Fruit fly (Drosophila melanogaster) whole organism, embryonic: Measurements from ENCODE around the gene Dbp73D.

Experiments
- Adf1 ChIP-seq: fragments of 200-800 bp; sonication (Bioruptor generic); IDR thresholded peaks from 2 replicates; pipeline ENCODE4 v1.3.6; 2022; ENCODE audit warnings: missing biosample characterization, missing genetic modification characterization
- BtbVII ChIP-seq: fragments of 200-800 bp; sonication (Bioruptor generic); optimal IDR thresholded peaks from 3 replicates; lab custom pipeline; 2017; ENCODE audit warnings: missing biosample characterization, mild to moderate bottlenecking, missing genetic modification characterization
- C15 ChIP-seq: fragments of 200-800 bp; sonication (Bioruptor generic); IDR thresholded peaks from 3 replicates; pipeline ENCODE4 v1.3.6; 2022; ENCODE audit warnings: missing biosample characterization, missing genetic modification characterization
- CG10209 ChIP-seq: fragments of 200-800 bp; sonication (Bioruptor generic); optimal IDR thresholded peaks from 3 replicates; lab custom pipeline; 2017; ENCODE audit warnings: missing biosample characterization, mild to moderate bottlenecking, missing genetic modification characterization, missing genetic modification reagents
- CG11247 ChIP-seq: fragments of 200-800 bp; sonication (Bioruptor generic); IDR thresholded peaks from 2 replicates; pipeline ENCODE4 v1.3.6; 2022; ENCODE audit warnings: missing biosample characterization, missing genetic modification characterization
- CG11456 ChIP-seq: fragments of 200-800 bp; sonication (Bioruptor generic); IDR thresholded peaks from 3 replicates; pipeline ENCODE4 v1.3.6; 2022; ENCODE audit warnings: missing biosample characterization, missing genetic modification characterization
- CG15514 ChIP-seq: fragments of 200-800 bp; sonication (Bioruptor generic); optimal IDR thresholded peaks from 3 replicates; lab custom pipeline; 2017; ENCODE audit warnings: missing biosample characterization, missing genetic modification characterization, mild to moderate bottlenecking, moderate library complexity, missing genetic modification reagents
- CG16863 ChIP-seq: fragments of 200-800 bp; sonication (Bioruptor generic); optimal IDR thresholded peaks from 3 replicates; lab custom pipeline; 2016; ENCODE audit warnings: missing biosample characterization, missing genetic modification characterization
- CG3065 ChIP-seq: fragments of 200-800 bp; sonication (Bioruptor generic); optimal IDR thresholded peaks from 2 replicates; lab custom pipeline; 2016; ENCODE audit warnings: missing biosample characterization, missing genetic modification characterization
- CG3281 ChIP-seq: fragments of 200-800 bp; sonication (Bioruptor generic); optimal IDR thresholded peaks from 3 replicates; lab custom pipeline; 2017; ENCODE audit warnings: missing biosample characterization, mild to moderate bottlenecking, missing genetic modification characterization
- CG34422 ChIP-seq: fragments of 200-800 bp; sonication (Bioruptor generic); IDR thresholded peaks from 3 replicates; pipeline ENCODE4 v1.3.6; 2022; ENCODE audit warnings: missing biosample characterization, missing genetic modification characterization
- CG4707 ChIP-seq: fragments of 200-800 bp; sonication (Bioruptor generic); optimal IDR thresholded peaks from 2 replicates; lab custom pipeline; 2018; ENCODE audit warnings: missing biosample characterization, mild to moderate bottlenecking, missing genetic modification characterization, moderate library complexity
- CG5953 ChIP-seq: fragments of 200-800 bp; sonication (Bioruptor generic); IDR thresholded peaks from 2 replicates; pipeline ENCODE4 v1.3.6; 2022; ENCODE audit warnings: missing biosample characterization, missing genetic modification characterization
- CG7786 ChIP-seq: fragments of 200-800 bp; sonication (Bioruptor generic); optimal IDR thresholded peaks from 2 replicates; lab custom pipeline; 2016; ENCODE audit warnings: missing biosample characterization, missing genetic modification characterization
- CG8924 ChIP-seq: fragments of 200-800 bp; optimal IDR thresholded peaks from 3 replicates; lab custom pipeline; 2019; ENCODE audit warnings: missing biosample characterization, mild to moderate bottlenecking, missing genetic modification characterization, moderate library complexity
- CG9215 ChIP-seq: fragments of 200-800 bp; sonication (Bioruptor generic); IDR thresholded peaks from 2 replicates; pipeline ENCODE4 v1.3.6; 2022; ENCODE audit warnings: missing biosample characterization, missing genetic modification characterization
- CG9437 ChIP-seq: fragments of 200-800 bp; sonication (Bioruptor generic); optimal IDR thresholded peaks from 2 replicates; lab custom pipeline; 2018; ENCODE audit warnings: missing biosample characterization, mild to moderate bottlenecking, missing genetic modification characterization
- Chrac-16 ChIP-seq: fragments of 200-800 bp; sonication (Bioruptor generic); optimal IDR thresholded peaks from 3 replicates; lab custom pipeline; 2016; ENCODE audit warnings: missing biosample characterization, missing genetic modification characterization
- CkIIα-i1 ChIP-seq: fragments of 200-800 bp; sonication (Bioruptor generic); IDR thresholded peaks from 2 replicates; pipeline ENCODE4 v1.3.6; 2022; ENCODE audit warnings: missing biosample characterization, missing genetic modification characterization
- D ChIP-seq, 2 experiments: fragments of 200-800 bp in 1 of 2; fragments of >200 bp in 1 of 2; sonication (Bioruptor generic) in 1 of 2; optimal IDR thresholded peaks; 2 replicates in 1 of 2; 3 replicates in 1 of 2; lab custom pipeline; 2017; ENCODE audit warnings: mild to moderate bottlenecking in 1 of 2, missing biosample characterization in 1 of 2, missing genetic modification characterization in 1 of 2, missing genetic modification reagents in 1 of 2
- Dip3 ChIP-seq: fragments of 200-800 bp; sonication (Bioruptor generic); optimal IDR thresholded peaks from 3 replicates; lab custom pipeline; 2016; ENCODE audit warnings: missing biosample characterization, missing genetic modification characterization
- E2f2 ChIP-seq: fragments of 200-800 bp; sonication (Bioruptor generic); IDR thresholded peaks from 2 replicates; pipeline ENCODE4 v1.3.6; 2022; ENCODE audit warnings: missing biosample characterization, missing genetic modification characterization
- Gug ChIP-seq: fragments of 200-800 bp; sonication (Bioruptor generic); IDR thresholded peaks from 4 replicates; pipeline ENCODE4 v1.3.6; 2022; ENCODE audit warnings: missing biosample characterization, missing genetic modification characterization
- MESR4 ChIP-seq: fragments of 200-800 bp; sonication (Bioruptor generic); optimal IDR thresholded peaks from 2 replicates; lab custom pipeline; 2018; ENCODE audit warnings: missing biosample characterization, mild to moderate bottlenecking, missing genetic modification characterization, moderate library complexity
- Max ChIP-seq: fragments of 200-800 bp; sonication (Bioruptor generic); optimal IDR thresholded peaks from 2 replicates; lab custom pipeline; 2016; ENCODE audit warnings: missing biosample characterization, mild to moderate bottlenecking, missing genetic modification characterization
- Mrtf ChIP-seq: fragments of 200-800 bp; sonication (Bioruptor generic); IDR thresholded peaks from 3 replicates; pipeline ENCODE4 v1.3.6; 2022; ENCODE audit warnings: missing biosample characterization, missing genetic modification characterization
- Sox102F ChIP-seq: fragments of 200-800 bp; sonication (Bioruptor generic); optimal IDR thresholded peaks from 2 replicates; lab custom pipeline; 2018; ENCODE audit warnings: missing biosample characterization, mild to moderate bottlenecking, missing genetic modification characterization, moderate library complexity
- Sry-β ChIP-seq: fragments of 200-800 bp; sonication (Bioruptor generic); optimal IDR thresholded peaks from 2 replicates; lab custom pipeline; 2018; ENCODE audit warnings: missing biosample characterization, mild to moderate bottlenecking, missing genetic modification characterization, moderate library complexity
- Xrp1 ChIP-seq: fragments of 200-800 bp; sonication (Bioruptor generic); IDR thresholded peaks from 2 replicates; pipeline ENCODE4 v1.3.6; 2022; ENCODE audit warnings: missing biosample characterization, missing genetic modification characterization
- YL-1 ChIP-seq: fragments of 200-800 bp; sonication (Bioruptor generic); optimal IDR thresholded peaks from 3 replicates; lab custom pipeline; 2017; ENCODE audit warnings: missing biosample characterization, mild to moderate bottlenecking, missing genetic modification characterization
- al ChIP-seq: fragments of 200-800 bp; sonication (Bioruptor generic); IDR thresholded peaks from 2 replicates; pipeline ENCODE4 v1.3.6; 2022; ENCODE audit warnings: missing biosample characterization, missing genetic modification characterization
- aop ChIP-seq: fragments of 200-800 bp; sonication (Bioruptor generic); IDR thresholded peaks from 2 replicates; pipeline ENCODE4 v1.3.6; 2022; ENCODE audit warnings: missing biosample characterization, missing genetic modification characterization
- ap ChIP-seq: fragments of 200-800 bp; sonication (Bioruptor generic); IDR thresholded peaks from 2 replicates; pipeline ENCODE4 v1.3.6; 2022; ENCODE audit warnings: missing biosample characterization, missing genetic modification characterization
- chif ChIP-seq, 2 experiments: fragments of 200-800 bp; sonication (Bioruptor generic); optimal IDR thresholded peaks; 3 replicates each; lab custom pipeline; 2016; ENCODE audit warnings: missing biosample characterization in 2 of 2, missing genetic modification characterization in 2 of 2
- chm ChIP-seq: fragments of 200-800 bp; sonication (Bioruptor generic); IDR thresholded peaks from 2 replicates; pipeline ENCODE4 v1.3.6; 2022; ENCODE audit warnings: missing biosample characterization, missing genetic modification characterization
- disco-r ChIP-seq: fragments of 200-800 bp; sonication (Bioruptor generic); optimal IDR thresholded peaks from 2 replicates; lab custom pipeline; 2016; ENCODE audit warnings: missing biosample characterization, missing genetic modification characterization
- dm ChIP-seq: fragments of 200-800 bp; sonication (Bioruptor generic); optimal IDR thresholded peaks from 3 replicates; lab custom pipeline; 2016; ENCODE audit warnings: missing biosample characterization, missing genetic modification characterization
- dpn ChIP-seq, 2 experiments: fragments of 200-800 bp; sonication (Bioruptor generic); optimal IDR thresholded peaks; 3 replicates each; lab custom pipeline; 2016; ENCODE audit warnings: missing biosample characterization in 2 of 2, missing genetic modification characterization in 2 of 2
- gem ChIP-seq: fragments of 200-800 bp; sonication (Bioruptor generic); optimal IDR thresholded peaks from 2 replicates; lab custom pipeline; 2019; ENCODE audit warnings: missing biosample characterization, mild to moderate bottlenecking, missing genetic modification characterization, moderate library complexity
- gsb-n ChIP-seq: fragments of 200-800 bp; sonication (Bioruptor generic); optimal IDR thresholded peaks from 3 replicates; lab custom pipeline; 2018; ENCODE audit warnings: missing biosample characterization, mild to moderate bottlenecking, missing genetic modification characterization
- hth ChIP-seq: fragments of >200 bp; optimal IDR thresholded peaks from 2 replicates; lab custom pipeline; 2017; ENCODE audit warnings: inconsistent platforms
- klu ChIP-seq: fragments of 200-800 bp; sonication (Bioruptor generic); IDR thresholded peaks from 2 replicates; pipeline ENCODE4 v1.3.6; 2022; ENCODE audit warnings: missing biosample characterization, missing genetic modification characterization
- lov ChIP-seq, 2 experiments: fragments of 200-800 bp in 1 of 2; fragments of >200 bp in 1 of 2; sonication (Bioruptor generic) in 1 of 2; IDR thresholded peaks in 1 of 2; optimal IDR thresholded peaks in 1 of 2; 2 replicates in 1 of 2; 3 replicates in 1 of 2; pipeline versions ENCODE4 v1.3.6 to Lab custom; 2017 to 2022; ENCODE audit warnings: missing biosample characterization in 1 of 2, missing genetic modification characterization in 1 of 2
- mirr ChIP-seq: fragments of 200-800 bp; sonication (Bioruptor generic); optimal IDR thresholded peaks from 3 replicates; lab custom pipeline; 2018; ENCODE audit warnings: missing biosample characterization, mild to moderate bottlenecking, missing genetic modification characterization
- onecut ChIP-seq: fragments of 200-800 bp; sonication (Bioruptor generic); IDR thresholded peaks from 2 replicates; pipeline ENCODE4 v1.3.6; 2022; ENCODE audit warnings: missing biosample characterization, missing genetic modification characterization
- row ChIP-seq: fragments of 200-800 bp; sonication (Bioruptor generic); IDR thresholded peaks from 3 replicates; pipeline ENCODE4 v1.3.6; 2022; ENCODE audit warnings: missing biosample characterization, missing genetic modification characterization
- slou ChIP-seq: fragments of 200-800 bp; sonication (Bioruptor generic); optimal IDR thresholded peaks from 3 replicates; lab custom pipeline; 2016; ENCODE audit warnings: missing biosample characterization, missing genetic modification characterization
- so ChIP-seq: fragments of 200-800 bp; sonication (Bioruptor generic); IDR thresholded peaks from 3 replicates; pipeline ENCODE4 v1.3.6; 2022; ENCODE audit warnings: missing biosample characterization, missing genetic modification characterization
- ttk ChIP-seq: fragments of 200-800 bp; sonication (Bioruptor generic); IDR thresholded peaks from 2 replicates; pipeline ENCODE4 v2.1.2; 2022; ENCODE audit warnings: missing biosample characterization, missing genetic modification characterization
- zen2 ChIP-seq: fragments of 200-800 bp; sonication (Bioruptor generic); IDR thresholded peaks from 3 replicates; pipeline ENCODE4 v1.3.6; 2022; ENCODE audit warnings: missing biosample characterization, missing genetic modification characterization; ENCODE audit not compliant: partially characterized antibody

Gene Dbp73D

DNA sequence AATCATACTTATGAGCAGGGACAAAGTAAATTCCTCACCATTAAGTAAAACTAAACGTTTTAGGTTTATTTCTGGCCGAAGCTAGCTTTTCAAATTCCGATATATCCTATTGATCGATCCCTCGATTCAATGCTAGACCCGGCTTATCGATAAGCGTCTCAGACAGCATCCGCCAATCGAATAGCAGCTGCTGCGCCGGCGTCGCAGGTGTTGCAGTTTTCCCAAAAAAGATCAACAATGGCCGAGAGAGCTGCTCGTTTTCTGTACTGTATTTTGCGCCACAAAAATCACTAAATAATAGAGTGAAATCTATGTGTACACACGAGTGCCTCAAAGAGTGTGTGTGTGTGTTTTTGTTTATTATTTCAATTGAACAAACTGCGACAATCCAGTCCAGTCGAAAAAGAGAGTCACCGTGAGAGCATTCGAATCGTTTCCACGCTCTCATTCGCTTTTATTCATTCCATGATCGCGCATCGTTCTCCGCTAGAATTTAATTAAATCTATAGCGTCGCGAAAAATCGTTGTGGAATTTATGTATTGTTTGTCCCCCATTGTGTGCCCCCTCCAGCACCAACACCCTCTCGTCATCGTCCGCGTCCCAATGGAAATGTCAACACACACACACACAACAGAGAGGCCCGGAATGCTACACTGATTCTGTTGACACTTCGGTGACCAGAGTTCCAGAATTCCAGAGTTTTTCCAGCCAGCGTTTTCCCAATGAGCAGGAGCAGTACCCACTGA, 17.0 kb downstream of the Dbp73D start:
- TF ChIP-seq CG15514 (GFP tag; lab: Kevin White, UChicago) = no peak
- TF ChIP-seq CG10209 (GFP tag; lab: Kevin White, UChicago) = no peak
- no peak for TF ChIP-seq klu (GFP tag; lab: Robert Waterston, UW)
- TF ChIP-seq CkIIα-i1 (GFP tag; lab: Robert Waterston, UW) = no peak
- 0 out of 3 replicates have a peak, but pooled peaks have one; percentile 9 for TF ChIP-seq so (GFP tag; lab: Robert Waterston, UW)
- TF ChIP-seq Chrac-16 (GFP tag; lab: Kevin White, UChicago) = no peak
- no peak for TF ChIP-seq dpn (GFP tag; optimal IDR thresholded peaks at IDR 0.05; lab: Kevin White, UChicago)
- TF ChIP-seq slou (GFP tag; lab: Kevin White, UChicago) = no peak
- TF ChIP-seq gem (tag; lab: Kevin White, UChicago) = no peak
- TF ChIP-seq Mrtf = no peak
- TF ChIP-seq YL-1 (GFP tag; lab: Kevin White, UChicago) = peak; percentile 15
- TF ChIP-seq Gug = no peak
- TF ChIP-seq mirr (GFP tag; lab: Kevin White, UChicago) = no peak
- peak; percentile 38 for TF ChIP-seq Adf1 (GFP tag; lab: Robert Waterston, UW)
- no peak for TF ChIP-seq Sry-β (GFP tag; lab: Kevin White, UChicago)
- TF ChIP-seq CG11456 (GFP tag; lab: Robert Waterston, UW) = no peak
- TF ChIP-seq CG7786 (GFP tag; lab: Kevin White, UChicago) = no peak
- no peak for TF ChIP-seq CG3065 (GFP tag; lab: Kevin White, UChicago)
- TF ChIP-seq onecut (GFP tag; lab: Robert Waterston, UW) = no peak
- TF ChIP-seq CG4707 (GFP tag; lab: Kevin White, UChicago) = no peak
- no peak for TF ChIP-seq ap (GFP tag; lab: Robert Waterston, UW)
- TF ChIP-seq chif (GFP tag; optimal IDR thresholded peaks at IDR 0.05; lab: Kevin White, UChicago) = no peak
- TF ChIP-seq lov (optimal IDR thresholded peaks at IDR 0.05; lab: Kevin White, UChicago) = no peak
- TF ChIP-seq lov (GFP tag; IDR thresholded peaks at IDR 0.05; lab: Robert Waterston, UW) = no peak
- no peak for TF ChIP-seq chm (GFP tag; lab: Robert Waterston, UW)
- peak; percentile 68 for TF ChIP-seq zen2 (GFP tag; lab: Robert Waterston, UW)
- peak; percentile 46 for TF ChIP-seq disco-r
- TF ChIP-seq Xrp1 (GFP tag; lab: Robert Waterston, UW) = no peak
- TF ChIP-seq MESR4 (GFP tag; lab: Kevin White, UChicago) = peak; percentile 3
- TF ChIP-seq BtbVII = peak; percentile 5
- TF ChIP-seq CG3281 (GFP tag; lab: Kevin White, UChicago) = no peak
- TF ChIP-seq al (GFP tag; lab: Robert Waterston, UW) = no peak
- no peak for TF ChIP-seq CG8924 (tag; lab: Kevin White, UChicago)
- peak; percentile 84 for TF ChIP-seq E2f2 (GFP tag; lab: Robert Waterston, UW)
- TF ChIP-seq CG34422 (GFP tag; lab: Robert Waterston, UW) = no peak; the same call in 2 of the 3 replicates
- no peak for TF ChIP-seq gsb-n
- TF ChIP-seq Dip3 = no peak
- no peak for TF ChIP-seq C15 (GFP tag; lab: Robert Waterston, UW)
- no peak for TF ChIP-seq CG5953 (GFP tag; lab: Robert Waterston, UW)
- TF ChIP-seq row (GFP tag; lab: Robert Waterston, UW) = no peak
- no peak for TF ChIP-seq D (optimal IDR thresholded peaks at IDR 0.05; lab: Kevin White, UChicago)
- no peak for TF ChIP-seq D (GFP tag; optimal IDR thresholded peaks at IDR 0.05; lab: Kevin White, UChicago)
- TF ChIP-seq CG11247 (GFP tag; lab: Robert Waterston, UW) = no peak
- TF ChIP-seq ttk (GFP tag; lab: Robert Waterston, UW) = no peak
- no peak for TF ChIP-seq aop (GFP tag; lab: Robert Waterston, UW)
- TF ChIP-seq CG16863 (GFP tag; lab: Kevin White, UChicago) = no peak
- no peak for TF ChIP-seq dm (GFP tag; lab: Kevin White, UChicago)
- no peak for TF ChIP-seq Max
- no peak for TF ChIP-seq CG9437 (GFP tag; lab: Kevin White, UChicago)
- no peak for TF ChIP-seq Sox102F
- no peak for TF ChIP-seq CG9215
- TF ChIP-seq hth (lab: Kevin White, UChicago) = no peak
